Worm (Caenorhabditis elegans) whole organism, L4 larva: ENCODE data around the gene ZC204.6.

Source experiments
- T26A8.4 ChIP-seq: fragments of 200-800 bp; sonication (Bioruptor generic); IDR thresholded peaks from 2 replicates; pipeline ENCODE4 v1.3.6; 2022; ENCODE audit warnings: missing genetic modification characterization, missing compliant biosample characterization
- ces-1 ChIP-seq: fragments of 150-350 bp; sonication (generic microtip); optimal IDR thresholded peaks from 4 replicates; lab custom pipeline; 2014; ENCODE audit warnings: missing biosample characterization, missing genetic modification reagents, missing genetic modification characterization
- hlh-30 ChIP-seq: sonication (generic microtip); optimal IDR thresholded peaks from 2 replicates; lab custom pipeline; 2017; ENCODE audit warnings: antibody characterized with exemption, mild to moderate bottlenecking, missing genetic modification characterization, missing compliant biosample characterization; ENCODE audit not compliant: insufficient read depth
- hmg-1.1 ChIP-seq: fragments of 200-800 bp; sonication (Bioruptor generic); IDR thresholded peaks from 2 replicates; pipeline ENCODE4 v1.3.6; 2022; ENCODE audit warnings: missing genetic modification reagents, missing genetic modification characterization, missing compliant biosample characterization
- lin-29 ChIP-seq: fragments of 200-800 bp; sonication (Bioruptor generic); IDR thresholded peaks from 2 replicates; pipeline ENCODE4 v1.3.6; 2022; ENCODE audit warnings: missing genetic modification reagents, missing genetic modification characterization, missing compliant biosample characterization
- mdt-29 ChIP-seq: fragments of 200-800 bp; sonication (Bioruptor generic); IDR thresholded peaks from 2 replicates; pipeline ENCODE4 v1.3.6; 2022; ENCODE audit warnings: missing genetic modification reagents, missing genetic modification characterization, missing compliant biosample characterization
- tag-97 ChIP-seq: fragments of 200-800 bp; sonication (Bioruptor generic); IDR thresholded peaks from 2 replicates; pipeline ENCODE4 v1.3.6; 2022; ENCODE audit warnings: missing genetic modification characterization, missing compliant biosample characterization
- unc-39 ChIP-seq: sonication (generic microtip); optimal IDR thresholded peaks from 2 replicates; lab custom pipeline; 2017; ENCODE audit warnings: missing biosample characterization, missing genetic modification characterization

The ZC204.6 gene

ce11 chrII:1597101-1598088, 47.2 kb downstream of the ZC204.6 start, which contains the start of gene bath-46 (continued):
- TF ChIP-seq lin-29 (GFP tag; lab: Robert Waterston, UW) (no peak), hlh-30 (tag; lab: Kevin White, UChicago) (no peak), mdt-29 (no peak), tag-97 (GFP tag; lab: Robert Waterston, UW) (no peak)
- TF ChIP-seq, all 104 proteins: peak for 11

ce11 chrII:1595137-1595536, 49.5 kb downstream of the ZC204.6 start, which contains the start of gene clec-20:
Gene clec-20 (minus strand): TSS chrII:1595237.
- no peak for TF ChIP-seq hmg-1.1 (GFP tag; lab: Robert Waterston, UW)
- no peak for TF ChIP-seq unc-39 (tag; lab: Kevin White, UChicago)
- TF ChIP-seq T26A8.4 (GFP tag; lab: Robert Waterston, UW) = no peak
- TF ChIP-seq ces-1 (GFP tag; lab: Kevin White, UChicago) = no peak
